Worm (Caenorhabditis elegans) whole organism, midembryonic: ENCODE data around the gene ida-1.
A peak's percentile ranks its signal among the peaks of the same experiment; 100 is the strongest.

Experiments
- T22C8.4 ChIP-seq: fragments of 200-800 bp; sonication (Bioruptor generic); IDR thresholded peaks from 2 replicates; pipeline ENCODE4 v1.3.6; 2022; ENCODE audit warnings: missing genetic modification characterization, missing compliant biosample characterization
- ztf-23 ChIP-seq: fragments of 200-800 bp; sonication (Bioruptor generic); IDR thresholded peaks from 2 replicates; pipeline ENCODE4 v1.3.6; 2022; ENCODE audit warnings: missing genetic modification reagents, missing genetic modification characterization, missing compliant biosample characterization

DNA sequence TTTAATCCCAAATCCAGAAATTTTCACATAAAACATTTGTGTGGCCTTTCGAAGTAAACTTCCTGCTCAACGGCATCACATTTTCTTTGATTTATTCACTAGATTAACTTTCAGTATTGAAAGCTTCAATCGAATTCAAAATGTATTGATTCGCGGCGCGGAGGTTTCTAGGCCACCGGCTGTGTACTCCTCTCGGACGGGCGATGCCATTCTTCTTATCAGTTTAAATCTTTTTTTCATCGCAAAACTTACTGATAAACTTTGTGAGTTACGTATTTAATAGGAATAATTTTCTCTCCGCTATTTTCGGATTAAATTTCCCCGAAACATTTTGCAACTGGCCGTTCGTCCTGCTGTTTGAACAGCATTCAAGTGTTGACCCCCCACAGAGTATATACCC is 33.5 kb upstream of the ida-1 start:
- TF ChIP-seq T22C8.4 (peak; percentile 18; the same call in 1 of the 2 replicates), ztf-23 (GFP tag; lab: Robert Waterston, UW) (no peak)
